Fruit fly (Drosophila melanogaster) whole organism, embryonic: ENCODE data around the gene CG44261.
A peak's percentile ranks its signal among the peaks of the same experiment; 100 is the strongest.

Experiments
- Adf1 ChIP-seq: fragments of 200-800 bp; sonication (Bioruptor generic); IDR thresholded peaks from 2 replicates; pipeline ENCODE4 v1.3.6; 2022; ENCODE audit warnings: missing biosample characterization, missing genetic modification characterization
- Asciz ChIP-seq: fragments of 200-800 bp; sonication (Bioruptor generic); optimal IDR thresholded peaks from 2 replicates; lab custom pipeline; 2017; ENCODE audit warnings: missing biosample characterization, mild to moderate bottlenecking, missing genetic modification characterization, missing genetic modification reagents
- B-H1 ChIP-seq: fragments of 200-800 bp; sonication (Bioruptor generic); IDR thresholded peaks from 3 replicates; pipeline ENCODE4 v1.3.6; 2022; ENCODE audit warnings: missing biosample characterization, missing genetic modification characterization
- Bdp1 ChIP-seq: fragments of 200-800 bp; sonication (Bioruptor generic); optimal IDR thresholded peaks from 3 replicates; lab custom pipeline; 2016; ENCODE audit warnings: missing biosample characterization, missing genetic modification characterization
- CG10147 ChIP-seq: fragments of 200-800 bp; sonication (Bioruptor generic); optimal IDR thresholded peaks from 2 replicates; lab custom pipeline; 2019; ENCODE audit warnings: missing biosample characterization, mild to moderate bottlenecking, missing genetic modification characterization, moderate library complexity
- CG12299 ChIP-seq: fragments of 200-800 bp; sonication (Bioruptor generic); optimal IDR thresholded peaks from 2 replicates; lab custom pipeline; 2018; ENCODE audit warnings: missing biosample characterization, mild to moderate bottlenecking, missing genetic modification characterization
- CG12659 ChIP-seq: fragments of 200-800 bp; sonication (Bioruptor generic); optimal IDR thresholded peaks from 3 replicates; lab custom pipeline; 2017; ENCODE audit warnings: mild to moderate bottlenecking, missing biosample characterization, missing genetic modification reagents, missing genetic modification characterization
- CG16813 ChIP-seq: fragments of 200-800 bp; sonication (Bioruptor generic); IDR thresholded peaks from 3 replicates; pipeline ENCODE4 v1.3.6; 2022; ENCODE audit warnings: missing biosample characterization, missing genetic modification characterization; ENCODE audit not compliant: partially characterized antibody
- CG2199 ChIP-seq: fragments of 200-800 bp; sonication (Bioruptor generic); IDR thresholded peaks from 3 replicates; pipeline ENCODE4 v1.3.6; 2022; ENCODE audit warnings: missing biosample characterization, missing genetic modification characterization
- CG34376 ChIP-seq: fragments of 200-800 bp; sonication (Bioruptor generic); optimal IDR thresholded peaks from 2 replicates; lab custom pipeline; 2018; ENCODE audit warnings: missing biosample characterization, mild to moderate bottlenecking, missing genetic modification characterization
- CG3847 ChIP-seq: fragments of 200-800 bp; sonication (Bioruptor generic); IDR thresholded peaks from 2 replicates; pipeline ENCODE4 v1.3.6; 2022; ENCODE audit warnings: missing biosample characterization, missing genetic modification characterization
- CG4328 ChIP-seq: fragments of 200-800 bp; sonication (Bioruptor generic); optimal IDR thresholded peaks from 3 replicates; lab custom pipeline; 2017; ENCODE audit warnings: missing biosample characterization, missing genetic modification reagents, missing genetic modification characterization
- CG4730 ChIP-seq: fragments of 200-800 bp; sonication (Bioruptor generic); IDR thresholded peaks from 2 replicates; pipeline ENCODE4 v1.3.6; 2022; ENCODE audit warnings: missing biosample characterization, missing genetic modification characterization
- CG8388 ChIP-seq: fragments of 200-800 bp; sonication (Bioruptor generic); optimal IDR thresholded peaks from 2 replicates; lab custom pipeline; 2019; ENCODE audit warnings: missing biosample characterization, mild to moderate bottlenecking, missing genetic modification characterization, moderate library complexity
- CG8944 ChIP-seq: fragments of 200-800 bp; sonication (Bioruptor generic); optimal IDR thresholded peaks from 3 replicates; lab custom pipeline; 2016; ENCODE audit warnings: missing biosample characterization, missing genetic modification characterization
- CHES-1-like ChIP-seq: fragments of 200-800 bp; sonication (Bioruptor generic); optimal IDR thresholded peaks from 2 replicates; lab custom pipeline; 2016; ENCODE audit warnings: missing biosample characterization, missing genetic modification characterization
- CrebB ChIP-seq: fragments of 200-800 bp; sonication (Bioruptor generic); optimal IDR thresholded peaks from 3 replicates; lab custom pipeline; 2018; ENCODE audit warnings: missing biosample characterization, mild to moderate bottlenecking, missing genetic modification characterization
- Deaf1 ChIP-seq: fragments of 200-800 bp; optimal IDR thresholded peaks from 3 replicates; lab custom pipeline; 2019; ENCODE audit warnings: missing biosample characterization, mild to moderate bottlenecking, missing genetic modification characterization, moderate library complexity
- Dref ChIP-seq: fragments of 200-800 bp; sonication (Bioruptor generic); IDR thresholded peaks from 2 replicates; pipeline ENCODE4 v1.3.6; 2022; ENCODE audit warnings: missing biosample characterization, missing genetic modification characterization
- Fer3 ChIP-seq: fragments of 200-800 bp; sonication (Bioruptor generic); optimal IDR thresholded peaks from 2 replicates; lab custom pipeline; 2018; ENCODE audit warnings: missing biosample characterization, mild to moderate bottlenecking, missing genetic modification characterization, moderate library complexity
- Hr39 ChIP-seq: fragments of >200 bp; optimal IDR thresholded peaks from 2 replicates; lab custom pipeline; 2017
- Kr ChIP-seq: fragments of 200-800 bp; sonication (Bioruptor generic); optimal IDR thresholded peaks from 2 replicates; lab custom pipeline; 2017; ENCODE audit warnings: missing biosample characterization, mild to moderate bottlenecking, missing genetic modification characterization
- Mad ChIP-seq: fragments of 200-800 bp; sonication (Bioruptor generic); optimal IDR thresholded peaks from 2 replicates; lab custom pipeline; 2016; ENCODE audit warnings: missing biosample characterization, missing genetic modification characterization
- Max ChIP-seq: fragments of 200-800 bp; sonication (Bioruptor generic); optimal IDR thresholded peaks from 2 replicates; lab custom pipeline; 2016; ENCODE audit warnings: missing biosample characterization, mild to moderate bottlenecking, missing genetic modification characterization
- Mrtf ChIP-seq: fragments of 200-800 bp; sonication (Bioruptor generic); IDR thresholded peaks from 3 replicates; pipeline ENCODE4 v1.3.6; 2022; ENCODE audit warnings: missing biosample characterization, missing genetic modification characterization
- Opbp ChIP-seq: fragments of 200-800 bp; sonication (Bioruptor generic); IDR thresholded peaks from 3 replicates; pipeline ENCODE4 v1.3.6; 2022; ENCODE audit warnings: missing biosample characterization, missing genetic modification characterization; ENCODE audit not compliant: partially characterized antibody
- Side ChIP-seq: fragments of 200-800 bp; sonication (Bioruptor generic); optimal IDR thresholded peaks from 2 replicates; lab custom pipeline; 2016; ENCODE audit warnings: missing biosample characterization, missing genetic modification characterization
- Sry-δ ChIP-seq: fragments of 200-800 bp; sonication (Bioruptor generic); optimal IDR thresholded peaks from 2 replicates; lab custom pipeline; 2016; ENCODE audit warnings: missing biosample characterization, missing genetic modification characterization
- YL-1 ChIP-seq: fragments of 200-800 bp; sonication (Bioruptor generic); optimal IDR thresholded peaks from 3 replicates; lab custom pipeline; 2017; ENCODE audit warnings: missing biosample characterization, mild to moderate bottlenecking, missing genetic modification characterization
- bab2 ChIP-seq: fragments of 200-800 bp; sonication (Bioruptor generic); optimal IDR thresholded peaks from 2 replicates; lab custom pipeline; 2016; ENCODE audit warnings: missing biosample characterization, missing genetic modification characterization
- caup ChIP-seq: fragments of 200-800 bp; sonication (Bioruptor generic); optimal IDR thresholded peaks from 3 replicates; lab custom pipeline; 2017; ENCODE audit warnings: missing biosample characterization, mild to moderate bottlenecking, missing genetic modification characterization, moderate library complexity; ENCODE audit not compliant: severe bottlenecking
- da ChIP-seq: fragments of 200-800 bp; sonication (Bioruptor generic); optimal IDR thresholded peaks from 2 replicates; lab custom pipeline; 2016; ENCODE audit warnings: missing biosample characterization, missing genetic modification characterization
- dpn ChIP-seq, 2 experiments: fragments of 200-800 bp; sonication (Bioruptor generic); optimal IDR thresholded peaks; 3 replicates each; lab custom pipeline; 2016; ENCODE audit warnings: missing biosample characterization in 2 of 2, missing genetic modification characterization in 2 of 2
- ems ChIP-seq: fragments of 200-800 bp; sonication (Bioruptor generic); optimal IDR thresholded peaks from 3 replicates; lab custom pipeline; 2016; ENCODE audit warnings: missing biosample characterization, missing genetic modification characterization
- en ChIP-seq: fragments of 200-800 bp; sonication (Bioruptor generic); optimal IDR thresholded peaks from 2 replicates; lab custom pipeline; 2016; ENCODE audit warnings: missing biosample characterization, missing genetic modification characterization
- eyg ChIP-seq: fragments of 200-800 bp; sonication (Bioruptor generic); optimal IDR thresholded peaks from 3 replicates; lab custom pipeline; 2016; ENCODE audit warnings: missing biosample characterization, missing genetic modification characterization
- gem ChIP-seq: fragments of 200-800 bp; sonication (Bioruptor generic); optimal IDR thresholded peaks from 2 replicates; lab custom pipeline; 2019; ENCODE audit warnings: missing biosample characterization, mild to moderate bottlenecking, missing genetic modification characterization, moderate library complexity
- grau ChIP-seq: fragments of 200-800 bp; optimal IDR thresholded peaks from 3 replicates; lab custom pipeline; 2019; ENCODE audit warnings: missing biosample characterization, mild to moderate bottlenecking, missing genetic modification characterization, moderate library complexity
- gsb ChIP-seq: fragments of 200-800 bp; sonication (Bioruptor generic); IDR thresholded peaks from 2 replicates; pipeline ENCODE4 v1.3.6; 2022; ENCODE audit warnings: missing biosample characterization, missing genetic modification characterization
- hth ChIP-seq: fragments of >200 bp; optimal IDR thresholded peaks from 2 replicates; lab custom pipeline; 2017; ENCODE audit warnings: inconsistent platforms
- knrl ChIP-seq: fragments of 200-800 bp; sonication (Bioruptor generic); IDR thresholded peaks from 3 replicates; pipeline ENCODE4 v1.3.6; 2022; ENCODE audit warnings: missing biosample characterization, missing genetic modification characterization; ENCODE audit not compliant: partially characterized antibody
- maf-S ChIP-seq: fragments of 200-800 bp; sonication (Bioruptor generic); optimal IDR thresholded peaks from 2 replicates; lab custom pipeline; 2016; ENCODE audit warnings: missing biosample characterization, missing genetic modification characterization
- p53 ChIP-seq: fragments of 200-800 bp; sonication (Bioruptor generic); optimal IDR thresholded peaks from 2 replicates; lab custom pipeline; 2016; ENCODE audit warnings: missing biosample characterization, missing genetic modification characterization
- pita ChIP-seq: fragments of 200-800 bp; sonication (Bioruptor generic); optimal IDR thresholded peaks from 2 replicates; lab custom pipeline; 2017; ENCODE audit warnings: missing biosample characterization, mild to moderate bottlenecking, missing genetic modification characterization
- pzg ChIP-seq: fragments of 200-800 bp; sonication (Bioruptor generic); optimal IDR thresholded peaks from 3 replicates; lab custom pipeline; 2018; ENCODE audit warnings: missing biosample characterization, mild to moderate bottlenecking, missing genetic modification characterization, moderate library complexity
- ro ChIP-seq: fragments of 200-800 bp; sonication (Bioruptor generic); IDR thresholded peaks from 2 replicates; pipeline ENCODE4 v1.3.6; 2022; ENCODE audit warnings: missing biosample characterization, missing genetic modification characterization
- sima ChIP-seq: fragments of 200-800 bp; sonication (Bioruptor generic); optimal IDR thresholded peaks from 2 replicates; lab custom pipeline; 2016; ENCODE audit warnings: missing biosample characterization, missing genetic modification characterization
- tin ChIP-seq: fragments of 200-800 bp; sonication (Bioruptor generic); optimal IDR thresholded peaks from 3 replicates; lab custom pipeline; 2016; ENCODE audit warnings: missing biosample characterization, missing genetic modification characterization
- trh ChIP-seq: fragments of 200-800 bp; sonication (Bioruptor generic); optimal IDR thresholded peaks from 2 replicates; lab custom pipeline; 2016; ENCODE audit warnings: missing biosample characterization, missing genetic modification characterization
- tx ChIP-seq: fragments of 200-800 bp; sonication (Bioruptor generic); optimal IDR thresholded peaks from 2 replicates; lab custom pipeline; 2016; ENCODE audit warnings: missing biosample characterization, missing genetic modification characterization
- zen2 ChIP-seq: fragments of 200-800 bp; sonication (Bioruptor generic); IDR thresholded peaks from 3 replicates; pipeline ENCODE4 v1.3.6; 2022; ENCODE audit warnings: missing biosample characterization, missing genetic modification characterization; ENCODE audit not compliant: partially characterized antibody
- zfh2 ChIP-seq: fragments of 200-800 bp; sonication (Bioruptor generic); optimal IDR thresholded peaks from 2 replicates; lab custom pipeline; 2016; ENCODE audit warnings: missing biosample characterization, missing genetic modification characterization

CG44261 gene

DNA sequence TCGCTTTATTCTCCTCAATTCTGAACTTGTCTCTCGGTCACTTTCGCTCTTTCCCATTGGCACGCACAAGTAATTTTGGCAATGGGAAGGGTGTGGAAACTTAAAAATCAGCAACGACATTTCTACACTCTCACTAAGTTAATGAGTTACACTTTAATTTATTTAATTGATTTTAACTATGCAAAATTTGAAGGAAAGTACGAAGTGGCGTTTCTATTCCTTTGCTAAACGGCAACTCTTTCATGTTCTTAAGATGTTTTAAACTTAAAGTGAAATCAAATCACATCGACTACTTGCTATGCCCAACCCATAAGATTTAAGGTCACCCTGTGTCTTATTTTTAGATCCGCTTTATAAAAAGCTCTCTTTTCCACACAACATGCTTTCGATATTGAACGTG lies 37.6 kb downstream of the CG44261 start (continued):
- TF ChIP-seq caup: peak; percentile 24
- TF ChIP-seq CG3847 (GFP tag; lab: Robert Waterston, UW): no peak; the same call in 1 of the 2 replicates
- 0 out of 3 replicates have a peak, but pooled peaks have one; percentile 25 for TF ChIP-seq Mrtf (GFP tag; lab: Robert Waterston, UW)
- TF ChIP-seq Side (GFP tag; lab: Kevin White, UChicago): no peak
- TF ChIP-seq CG16813 (GFP tag; lab: Robert Waterston, UW): no peak
- peak; percentile 38; the same call in 1 of the 3 replicates for TF ChIP-seq B-H1
- TF ChIP-seq hth: no peak
- no peak for TF ChIP-seq CG4730
- TF ChIP-seq CrebB: no peak
- no peak for TF ChIP-seq CG4328 (GFP tag; lab: Kevin White, UChicago)
- no peak for TF ChIP-seq Opbp (GFP tag; lab: Robert Waterston, UW)
- TF ChIP-seq grau: peak; percentile 74
- no peak for TF ChIP-seq eyg (GFP tag; lab: Kevin White, UChicago)
- TF ChIP-seq CG8388 (GFP tag; lab: Kevin White, UChicago): no peak
- peak; percentile 34 for TF ChIP-seq CG10147 (GFP tag; lab: Kevin White, UChicago)
- TF ChIP-seq sima (GFP tag; lab: Kevin White, UChicago): no peak
- TF ChIP-seq tx (GFP tag; lab: Kevin White, UChicago): no peak
- TF ChIP-seq CHES-1-like (GFP tag; lab: Kevin White, UChicago): no peak
- peak; percentile 53 to 64 for TF ChIP-seq dpn (GFP tag; optimal IDR thresholded peaks at IDR 0.05; lab: Kevin White, UChicago)
- no peak for TF ChIP-seq zen2
- no peak for TF ChIP-seq en (GFP tag; lab: Kevin White, UChicago)
- TF ChIP-seq maf-S (GFP tag; lab: Kevin White, UChicago): no peak
- no peak for TF ChIP-seq pzg
- TF ChIP-seq pita: no peak
- TF ChIP-seq da: no peak
- TF ChIP-seq CG34376 (GFP tag; lab: Kevin White, UChicago): no peak
- no peak for TF ChIP-seq Adf1 (GFP tag; lab: Robert Waterston, UW)
- peak; percentile 6 for TF ChIP-seq YL-1 (GFP tag; lab: Kevin White, UChicago)
- TF ChIP-seq Fer3 (tag; lab: Kevin White, UChicago): peak; percentile 69
- no peak for TF ChIP-seq Bdp1 (GFP tag; lab: Kevin White, UChicago)
- TF ChIP-seq Mad (GFP tag; lab: Kevin White, UChicago): no peak
- TF ChIP-seq Hr39 (lab: Kevin White, UChicago): no peak
- TF ChIP-seq knrl (GFP tag; lab: Robert Waterston, UW): no peak
- TF ChIP-seq Max (GFP tag; lab: Kevin White, UChicago): peak; percentile 11
- TF ChIP-seq zfh2: peak; percentile 44
- TF ChIP-seq ems (GFP tag; lab: Kevin White, UChicago): no peak
- no peak for TF ChIP-seq Deaf1
- TF ChIP-seq CG2199 (GFP tag; lab: Robert Waterston, UW): no peak
- TF ChIP-seq CG12659 (GFP tag; lab: Kevin White, UChicago): peak; percentile 46
- TF ChIP-seq tin (GFP tag; lab: Kevin White, UChicago): peak; percentile 3
- TF ChIP-seq Kr (GFP tag; lab: Kevin White, UChicago): no peak
- TF ChIP-seq CG8944: no peak
- no peak for TF ChIP-seq ro (GFP tag; lab: Robert Waterston, UW)
- peak; percentile 30 for TF ChIP-seq Asciz
- no peak for TF ChIP-seq Dref (GFP tag; lab: Robert Waterston, UW)
- TF ChIP-seq trh (GFP tag; lab: Kevin White, UChicago): no peak
- no peak for TF ChIP-seq p53 (GFP tag; lab: Kevin White, UChicago)
- peak; percentile 17 for TF ChIP-seq bab2 (GFP tag; lab: Kevin White, UChicago)
- TF ChIP-seq gem (tag; lab: Kevin White, UChicago): peak; percentile 75
- TF ChIP-seq Sry-δ (GFP tag; lab: Kevin White, UChicago): no peak
- no peak for TF ChIP-seq CG12299 (tag; lab: Kevin White, UChicago)
- TF ChIP-seq gsb (GFP tag; lab: Robert Waterston, UW): no peak
